Worm (Caenorhabditis elegans): Measurements from ENCODE around the gene grl-10.

ce11 chrV:7803563-7803962 lies 29.2 kb downstream of the grl-10 start:
- TF ChIP-seq egl-44 (GFP tag; IDR thresholded peaks at IDR 0.05) (no peak), lsl-1 (GFP tag; optimal IDR thresholded peaks at IDR 0.05) (peak; percentile 71), unc-130 (GFP tag; optimal IDR thresholded peaks at IDR 0.05) (no peak)
